Fruit fly (Drosophila melanogaster) whole organism, embryonic: ENCODE data around the gene CG14442.

ENCODE experiments used
- Abd-B ChIP-seq: fragments of 200-800 bp; sonication (Bioruptor generic); optimal IDR thresholded peaks from 2 replicates; lab custom pipeline; 2018; ENCODE audit warnings: missing biosample characterization, mild to moderate bottlenecking, missing genetic modification characterization, moderate library complexity
- Asciz ChIP-seq: fragments of 200-800 bp; sonication (Bioruptor generic); optimal IDR thresholded peaks from 2 replicates; lab custom pipeline; 2017; ENCODE audit warnings: missing biosample characterization, mild to moderate bottlenecking, missing genetic modification characterization, missing genetic modification reagents
- B-H2 ChIP-seq: fragments of 200-800 bp; sonication (Bioruptor generic); optimal IDR thresholded peaks from 2 replicates; lab custom pipeline; 2018; ENCODE audit warnings: missing biosample characterization, mild to moderate bottlenecking, missing genetic modification characterization
- CG10565 ChIP-seq: fragments of 200-800 bp; sonication (Bioruptor generic); optimal IDR thresholded peaks from 3 replicates; lab custom pipeline; 2016; ENCODE audit warnings: missing biosample characterization, mild to moderate bottlenecking, missing genetic modification characterization
- CG11247 ChIP-seq: fragments of 200-800 bp; sonication (Bioruptor generic); IDR thresholded peaks from 2 replicates; pipeline ENCODE4 v1.3.6; 2022; ENCODE audit warnings: missing biosample characterization, missing genetic modification characterization
- CG11504 ChIP-seq: fragments of 200-800 bp; sonication (Bioruptor generic); optimal IDR thresholded peaks from 3 replicates; lab custom pipeline; 2019; ENCODE audit warnings: missing biosample characterization, mild to moderate bottlenecking, missing genetic modification characterization, moderate library complexity
- CG1233 ChIP-seq: fragments of 200-800 bp; sonication (Bioruptor generic); optimal IDR thresholded peaks from 4 replicates; lab custom pipeline; 2018; ENCODE audit warnings: missing biosample characterization, mild to moderate bottlenecking, missing genetic modification characterization
- CG12744 ChIP-seq: fragments of 200-800 bp; sonication (Bioruptor generic); optimal IDR thresholded peaks from 2 replicates; lab custom pipeline; 2016; ENCODE audit warnings: missing biosample characterization, missing genetic modification characterization
- CG13894 ChIP-seq: fragments of 200-800 bp; sonication (Bioruptor generic); optimal IDR thresholded peaks from 3 replicates; lab custom pipeline; 2018; ENCODE audit warnings: missing biosample characterization, mild to moderate bottlenecking, missing genetic modification characterization, moderate library complexity
- CG15269 ChIP-seq: fragments of 200-800 bp; sonication (Bioruptor generic); optimal IDR thresholded peaks from 2 replicates; lab custom pipeline; 2018; ENCODE audit warnings: missing biosample characterization, mild to moderate bottlenecking, missing genetic modification characterization, moderate library complexity
- CG15479 ChIP-seq: fragments of 200-800 bp; sonication (Bioruptor generic); optimal IDR thresholded peaks from 3 replicates; lab custom pipeline; 2019; ENCODE audit warnings: missing biosample characterization, mild to moderate bottlenecking, missing genetic modification characterization, moderate library complexity
- CG16779 ChIP-seq: fragments of 200-800 bp; sonication (Bioruptor generic); IDR thresholded peaks from 2 replicates; pipeline ENCODE4 v1.3.6; 2022; ENCODE audit warnings: missing biosample characterization, missing genetic modification characterization
- CG16815 ChIP-seq: fragments of 200-800 bp; sonication (Bioruptor generic); optimal IDR thresholded peaks from 3 replicates; lab custom pipeline; 2017; ENCODE audit warnings: missing biosample characterization, mild to moderate bottlenecking, missing genetic modification characterization
- CG17186 ChIP-seq: fragments of 200-800 bp; sonication (Bioruptor generic); optimal IDR thresholded peaks from 3 replicates; lab custom pipeline; 2017; ENCODE audit warnings: missing biosample characterization, missing genetic modification reagents, missing genetic modification characterization
- CG1832 ChIP-seq: fragments of 200-800 bp; sonication (Bioruptor generic); optimal IDR thresholded peaks from 2 replicates; lab custom pipeline; 2017; ENCODE audit warnings: missing biosample characterization, mild to moderate bottlenecking, missing genetic modification characterization, inconsistent platforms
- CG34422 ChIP-seq: fragments of 200-800 bp; sonication (Bioruptor generic); IDR thresholded peaks from 3 replicates; pipeline ENCODE4 v1.3.6; 2022; ENCODE audit warnings: missing biosample characterization, missing genetic modification characterization
- CG3726 ChIP-seq: fragments of 200-800 bp; sonication (Bioruptor generic); IDR thresholded peaks from 3 replicates; pipeline ENCODE4, ENCODE4 v1.3.6; 2022; ENCODE audit warnings: missing biosample characterization, missing genetic modification characterization
- CG7271 ChIP-seq: fragments of 200-800 bp; sonication (Bioruptor generic); optimal IDR thresholded peaks from 2 replicates; lab custom pipeline; 2018; ENCODE audit warnings: missing biosample characterization, mild to moderate bottlenecking, missing genetic modification characterization, moderate library complexity
- CG8290 ChIP-seq, 3 experiments: fragments of 200-800 bp; sonication (Bioruptor generic); optimal IDR thresholded peaks; 2 replicates each; lab custom pipeline; 2016 to 2019; ENCODE audit warnings: missing biosample characterization in 3 of 3, missing genetic modification characterization in 3 of 3, mild to moderate bottlenecking in 2 of 3, moderate library complexity in 1 of 3
- CHES-1-like ChIP-seq: fragments of 200-800 bp; sonication (Bioruptor generic); optimal IDR thresholded peaks from 2 replicates; lab custom pipeline; 2016; ENCODE audit warnings: missing biosample characterization, missing genetic modification characterization
- CoRest ChIP-seq: fragments of 200-800 bp; sonication (Bioruptor generic); optimal IDR thresholded peaks from 3 replicates; lab custom pipeline; 2018; ENCODE audit warnings: missing biosample characterization, mild to moderate bottlenecking, missing genetic modification characterization, moderate library complexity
- Elba2 ChIP-seq: fragments of 200-800 bp; sonication (Bioruptor generic); optimal IDR thresholded peaks from 3 replicates; lab custom pipeline; 2016; ENCODE audit warnings: missing biosample characterization, missing genetic modification characterization
- Fer1 ChIP-seq: fragments of 200-800 bp; sonication (Bioruptor generic); optimal IDR thresholded peaks from 2 replicates; lab custom pipeline; 2017; ENCODE audit warnings: missing biosample characterization, mild to moderate bottlenecking, missing genetic modification characterization
- GATAe ChIP-seq: fragments of 200-800 bp; sonication (Bioruptor generic); conservative IDR thresholded peaks from 2 replicates; pipeline ENCODE4 v1.3.6; 2022; ENCODE audit warnings: missing biosample characterization, missing genetic modification characterization
- Gug ChIP-seq: fragments of 200-800 bp; sonication (Bioruptor generic); IDR thresholded peaks from 4 replicates; pipeline ENCODE4 v1.3.6; 2022; ENCODE audit warnings: missing biosample characterization, missing genetic modification characterization
- Hmx ChIP-seq: fragments of 200-800 bp; sonication (Bioruptor generic); optimal IDR thresholded peaks from 2 replicates; lab custom pipeline; 2016; ENCODE audit warnings: missing biosample characterization, missing genetic modification characterization
- Hr78 ChIP-seq, 2 experiments: fragments of 200-800 bp in 1 of 2; fragments of >200 bp in 1 of 2; sonication (Bioruptor generic) in 1 of 2; optimal IDR thresholded peaks; 2 replicates each; lab custom pipeline; 2017 to 2019; ENCODE audit warnings: missing biosample characterization in 2 of 2, missing genetic modification characterization in 2 of 2, mild to moderate bottlenecking in 1 of 2, moderate library complexity in 1 of 2
- Lpt ChIP-seq: fragments of >200 bp; optimal IDR thresholded peaks from 2 replicates; lab custom pipeline; 2018; ENCODE audit warnings: missing biosample characterization, missing genetic modification characterization
- MBD-R2 ChIP-seq: fragments of 200-800 bp; sonication (Bioruptor generic); IDR thresholded peaks from 2 replicates; pipeline ENCODE4 v1.3.6; 2022; ENCODE audit warnings: missing biosample characterization, missing genetic modification characterization
- Opbp ChIP-seq: fragments of 200-800 bp; sonication (Bioruptor generic); IDR thresholded peaks from 3 replicates; pipeline ENCODE4 v1.3.6; 2022; ENCODE audit warnings: missing biosample characterization, missing genetic modification characterization; ENCODE audit not compliant: partially characterized antibody
- Six4 ChIP-seq: fragments of 200-800 bp; sonication (Bioruptor generic); optimal IDR thresholded peaks from 2 replicates; lab custom pipeline; 2016; ENCODE audit warnings: missing biosample characterization, missing genetic modification characterization
- Xbp1 ChIP-seq: fragments of 200-800 bp; sonication (Bioruptor generic); optimal IDR thresholded peaks from 3 replicates; lab custom pipeline; 2016; ENCODE audit warnings: missing biosample characterization, mild to moderate bottlenecking, missing genetic modification characterization
- abd-A ChIP-seq: fragments of 200-800 bp; sonication (Bioruptor generic); optimal IDR thresholded peaks from 3 replicates; lab custom pipeline; 2019; ENCODE audit warnings: missing biosample characterization, mild to moderate bottlenecking, missing genetic modification characterization, moderate library complexity
- aop ChIP-seq: fragments of 200-800 bp; sonication (Bioruptor generic); IDR thresholded peaks from 2 replicates; pipeline ENCODE4 v1.3.6; 2022; ENCODE audit warnings: missing biosample characterization, missing genetic modification characterization
- chm ChIP-seq: fragments of 200-800 bp; sonication (Bioruptor generic); IDR thresholded peaks from 2 replicates; pipeline ENCODE4 v1.3.6; 2022; ENCODE audit warnings: missing biosample characterization, missing genetic modification characterization
- eyg ChIP-seq: fragments of 200-800 bp; sonication (Bioruptor generic); optimal IDR thresholded peaks from 3 replicates; lab custom pipeline; 2016; ENCODE audit warnings: missing biosample characterization, missing genetic modification characterization
- gce ChIP-seq: fragments of 200-800 bp; sonication (Bioruptor generic); IDR thresholded peaks from 3 replicates; pipeline ENCODE4 v1.3.6; 2022; ENCODE audit warnings: missing biosample characterization, missing genetic modification characterization
- knrl ChIP-seq: fragments of 200-800 bp; sonication (Bioruptor generic); IDR thresholded peaks from 3 replicates; pipeline ENCODE4 v1.3.6; 2022; ENCODE audit warnings: missing biosample characterization, missing genetic modification characterization; ENCODE audit not compliant: partially characterized antibody
- lbe ChIP-seq: fragments of 200-800 bp; sonication (Bioruptor generic); optimal IDR thresholded peaks from 2 replicates; lab custom pipeline; 2016; ENCODE audit warnings: missing biosample characterization, mild to moderate bottlenecking, missing genetic modification characterization
- nerfin-1 ChIP-seq: fragments of 200-800 bp; sonication (Bioruptor generic); optimal IDR thresholded peaks from 3 replicates; lab custom pipeline; 2019; ENCODE audit warnings: missing biosample characterization, mild to moderate bottlenecking, missing genetic modification characterization, moderate library complexity
- odd ChIP-seq: fragments of 200-800 bp; sonication (Bioruptor generic); optimal IDR thresholded peaks from 2 replicates; lab custom pipeline; 2017; ENCODE audit warnings: missing biosample characterization, mild to moderate bottlenecking, missing genetic modification characterization
- otp ChIP-seq: fragments of 200-800 bp; sonication (Bioruptor generic); IDR thresholded peaks from 3 replicates; pipeline ENCODE4, ENCODE4 v1.3.6; 2022; ENCODE audit warnings: missing biosample characterization, missing genetic modification characterization
- pnt ChIP-seq: fragments of 200-800 bp; sonication (Bioruptor generic); optimal IDR thresholded peaks from 3 replicates; lab custom pipeline; 2016; ENCODE audit warnings: missing biosample characterization, missing genetic modification characterization
- run ChIP-seq: fragments of 200-800 bp; sonication (Bioruptor generic); optimal IDR thresholded peaks from 3 replicates; lab custom pipeline; 2018; ENCODE audit warnings: missing biosample characterization, mild to moderate bottlenecking, missing genetic modification characterization
- sens ChIP-seq: fragments of 200-800 bp; sonication (Bioruptor generic); peaks from one replicate; lab custom pipeline; 2016; ENCODE audit warnings: missing biosample characterization, missing genetic modification characterization
- sisA ChIP-seq: fragments of 200-800 bp; sonication (Bioruptor generic); IDR thresholded peaks from 2 replicates; pipeline ENCODE4 v1.3.6; 2022; ENCODE audit warnings: missing biosample characterization, missing genetic modification characterization
- toy ChIP-seq: fragments of 200-800 bp; sonication (Bioruptor generic); IDR thresholded peaks from 2 replicates; pipeline ENCODE4 v1.3.6; 2022; ENCODE audit warnings: missing biosample characterization, missing genetic modification characterization
- vnd ChIP-seq: fragments of 200-800 bp; sonication (Bioruptor generic); IDR thresholded peaks from 3 replicates; pipeline ENCODE4 v1.3.6; 2022; ENCODE audit warnings: missing biosample characterization, missing genetic modification characterization; ENCODE audit not compliant: partially characterized antibody

The CG14442 gene

dm6 chrX:6678635-6679501 lies 15.9 kb downstream of the CG14442 start, which contains the start of gene ND-ASHI (continued):
- peak; percentile 79 for TF ChIP-seq CG17186
- TF ChIP-seq CG7271 (tag; lab: Kevin White, UChicago): peak; percentile 58
- peak; percentile 93 for TF ChIP-seq CG3726
- TF ChIP-seq CHES-1-like (GFP tag; lab: Kevin White, UChicago): peak; percentile 85
- peak; percentile 85 for TF ChIP-seq GATAe (GFP tag; lab: Robert Waterston, UW)
- TF ChIP-seq CG13894 (tag; lab: Kevin White, UChicago): peak; percentile 98
- TF ChIP-seq chm (GFP tag; lab: Robert Waterston, UW): peak; percentile 96
- peak; percentile 97 for TF ChIP-seq CG34422 (GFP tag; lab: Robert Waterston, UW)
- TF ChIP-seq CG16815 (GFP tag; lab: Kevin White, UChicago): peak; percentile 90
- peak; percentile 94 for TF ChIP-seq toy (GFP tag; lab: Robert Waterston, UW)
- TF ChIP-seq Lpt (GFP tag; lab: Kevin White, UChicago): no peak
- peak; percentile 95 for TF ChIP-seq sisA (GFP tag; lab: Robert Waterston, UW)
- no peak for TF ChIP-seq Asciz (GFP tag; lab: Kevin White, UChicago)
- TF ChIP-seq gce (GFP tag; lab: Robert Waterston, UW): peak; percentile 93
- TF ChIP-seq Hr78 (GFP tag; optimal IDR thresholded peaks at IDR 0.05; lab: Kevin White, UChicago): peak in 1 of 2 experiments; percentile 65
- peak; percentile 92 for TF ChIP-seq CG11504 (tag; lab: Kevin White, UChicago)
- peak; percentile 88 for TF ChIP-seq pnt
- TF ChIP-seq Abd-B (GFP tag; lab: Kevin White, UChicago): peak; percentile 85
- TF ChIP-seq CG15479: no peak
- TF ChIP-seq Gug: peak; percentile 95
- TF ChIP-seq sens: peak; percentile 98
- peak; percentile 75 for TF ChIP-seq run (tag; lab: Kevin White, UChicago)
- TF ChIP-seq nerfin-1 (tag; lab: Kevin White, UChicago): peak; percentile 83
- TF ChIP-seq lbe (GFP tag; lab: Kevin White, UChicago): peak; percentile 93
- TF ChIP-seq vnd (GFP tag; lab: Robert Waterston, UW): no peak
- TF ChIP-seq CG1233: peak; percentile 92
- TF ChIP-seq Fer1 (GFP tag; lab: Kevin White, UChicago): peak; percentile 96
- TF ChIP-seq CG10565 (GFP tag; lab: Kevin White, UChicago): peak; percentile 78
- TF ChIP-seq CG8290 (GFP tag; optimal IDR thresholded peaks at IDR 0.05; lab: Kevin White, UChicago): peak; percentile 69
- TF ChIP-seq CG8290 (tag; optimal IDR thresholded peaks at IDR 0.05; lab: Kevin White, UChicago): peak in 1 of 2 experiments; percentile 99
- TF ChIP-seq knrl (GFP tag; lab: Robert Waterston, UW): no peak
- TF ChIP-seq odd: peak; percentile 92
- peak; percentile 98 for TF ChIP-seq B-H2 (GFP tag; lab: Kevin White, UChicago)
- TF ChIP-seq aop (GFP tag; lab: Robert Waterston, UW): peak; percentile 54; the same call in 1 of the 2 replicates
- TF ChIP-seq eyg (GFP tag; lab: Kevin White, UChicago): peak; percentile 91
- peak; percentile 94 for TF ChIP-seq Xbp1 (GFP tag; lab: Kevin White, UChicago)
- TF ChIP-seq CoRest (tag; lab: Kevin White, UChicago): peak; percentile 92
- TF ChIP-seq CG11247 (GFP tag; lab: Robert Waterston, UW): peak; percentile 97
- TF ChIP-seq MBD-R2 (GFP tag; lab: Robert Waterston, UW): peak; percentile 96
- TF ChIP-seq Six4 (GFP tag; lab: Kevin White, UChicago): peak; percentile 90
- TF ChIP-seq CG12744 (GFP tag; lab: Kevin White, UChicago): peak; percentile 90
- peak; percentile 95 for TF ChIP-seq CG15269 (tag; lab: Kevin White, UChicago)
- TF ChIP-seq Elba2 (GFP tag; lab: Kevin White, UChicago): peak; percentile 81
- no peak for TF ChIP-seq CG1832 (GFP tag; lab: Kevin White, UChicago)
- no peak for TF ChIP-seq abd-A (tag; lab: Kevin White, UChicago)
- no peak for TF ChIP-seq Opbp (GFP tag; lab: Robert Waterston, UW)
- TF ChIP-seq CG16779 (GFP tag; lab: Robert Waterston, UW): peak; percentile 96
- peak; percentile 94 for TF ChIP-seq otp (GFP tag; lab: Robert Waterston, UW)
- TF ChIP-seq Hmx (GFP tag; lab: Kevin White, UChicago): no peak
